Worm (Caenorhabditis elegans) whole organism, late embryonic: ENCODE data around the gene scav-1.

ENCODE experiments used
- C38D4.7 ChIP-seq: fragments of 200-800 bp; sonication (Bioruptor generic); optimal IDR thresholded peaks from 2 replicates; lab custom pipeline; 2018; ENCODE audit warnings: mild to moderate bottlenecking, missing genetic modification characterization, moderate library complexity, missing compliant biosample characterization
- F13H6.1 ChIP-seq: sonication (generic microtip); optimal IDR thresholded peaks from 2 replicates; lab custom pipeline; 2016; ENCODE audit warnings: missing genetic modification characterization, missing compliant biosample characterization
- K02D7.2 ChIP-seq: sonication (generic microtip); optimal IDR thresholded peaks from 2 replicates; lab custom pipeline; 2017; ENCODE audit warnings: mild to moderate bottlenecking, missing genetic modification characterization, missing compliant biosample characterization
- Y22D7AL.16 ChIP-seq: sonication (generic microtip); optimal IDR thresholded peaks from 2 replicates; lab custom pipeline; 2016; ENCODE audit warnings: missing genetic modification characterization, missing compliant biosample characterization
- ahr-1 ChIP-seq: sonication (generic microtip); optimal IDR thresholded peaks from 2 replicates; lab custom pipeline; 2016; ENCODE audit warnings: missing genetic modification characterization, missing compliant biosample characterization
- ama-1 ChIP-seq: fragments of 150-350 bp; optimal IDR thresholded peaks from 2 replicates; lab custom pipeline; 2014
- ceh-18 ChIP-seq: sonication (generic microtip); optimal IDR thresholded peaks from 2 replicates; lab custom pipeline; 2016; ENCODE audit warnings: missing genetic modification characterization, missing compliant biosample characterization
- ceh-34 ChIP-seq: sonication (generic microtip); optimal IDR thresholded peaks from 2 replicates; lab custom pipeline; 2016; ENCODE audit warnings: mild to moderate bottlenecking, missing genetic modification characterization, missing compliant biosample characterization
- ceh-48 ChIP-seq: sonication (generic microtip); optimal IDR thresholded peaks from 2 replicates; lab custom pipeline; 2016; ENCODE audit warnings: missing genetic modification characterization, inconsistent platforms, missing compliant biosample characterization
- ceh-6 ChIP-seq: fragments of 200-800 bp; sonication (Bioruptor generic); optimal IDR thresholded peaks from 2 replicates; lab custom pipeline; 2018; ENCODE audit warnings: mild to moderate bottlenecking, missing genetic modification characterization, missing compliant biosample characterization
- elt-2 ChIP-seq: sonication (generic microtip); optimal IDR thresholded peaks from 2 replicates; lab custom pipeline; 2016; ENCODE audit warnings: missing genetic modification reagents, missing genetic modification characterization, missing compliant biosample characterization
- ets-4 ChIP-seq: sonication (generic microtip); optimal IDR thresholded peaks from 2 replicates; lab custom pipeline; 2016; ENCODE audit warnings: missing genetic modification characterization, missing compliant biosample characterization
- eyg-1 ChIP-seq: sonication (generic microtip); optimal IDR thresholded peaks from 2 replicates; lab custom pipeline; 2016; ENCODE audit warnings: missing genotype, missing genetic modification characterization, missing compliant biosample characterization
- fax-1 ChIP-seq: sonication (generic microtip); optimal IDR thresholded peaks from 2 replicates; lab custom pipeline; 2016; ENCODE audit warnings: missing genotype, missing genetic modification characterization, missing compliant biosample characterization
- fkh-6 ChIP-seq: sonication (generic microtip); optimal IDR thresholded peaks from 2 replicates; lab custom pipeline; 2016; ENCODE audit warnings: missing genetic modification characterization, missing compliant biosample characterization
- hlh-13 ChIP-seq: fragments of 200-800 bp; sonication (Bioruptor generic); optimal IDR thresholded peaks from 2 replicates; lab custom pipeline; 2018; ENCODE audit warnings: mild to moderate bottlenecking, missing genetic modification characterization, missing compliant biosample characterization
- hlh-30 ChIP-seq: sonication (generic microtip); optimal IDR thresholded peaks from 2 replicates; lab custom pipeline; 2017; ENCODE audit warnings: antibody characterized with exemption, missing genetic modification characterization, missing compliant biosample characterization; ENCODE audit not compliant: insufficient read depth
- hlh-6 ChIP-seq: sonication (generic microtip); optimal IDR thresholded peaks from 2 replicates; lab custom pipeline; 2016; ENCODE audit warnings: missing genotype, missing genetic modification characterization, missing compliant biosample characterization
- lim-6 ChIP-seq: sonication (generic microtip); optimal IDR thresholded peaks from 2 replicates; lab custom pipeline; 2016; ENCODE audit warnings: missing genetic modification characterization, missing compliant biosample characterization
- madf-2 ChIP-seq: sonication (generic microtip); optimal IDR thresholded peaks from 2 replicates; lab custom pipeline; 2017; ENCODE audit warnings: missing genetic modification characterization, missing compliant biosample characterization
- nfya-1 ChIP-seq: sonication (generic microtip); optimal IDR thresholded peaks from 2 replicates; lab custom pipeline; 2017; ENCODE audit warnings: missing genetic modification characterization, mild to moderate bottlenecking, missing compliant biosample characterization, antibody characterized with exemption, moderate library complexity
- npax-4 ChIP-seq: sonication (generic microtip); optimal IDR thresholded peaks from 2 replicates; lab custom pipeline; 2016; ENCODE audit warnings: missing genetic modification characterization, missing compliant biosample characterization
- odd-2 ChIP-seq: sonication (generic microtip); optimal IDR thresholded peaks from 2 replicates; lab custom pipeline; 2017; ENCODE audit warnings: antibody characterized with exemption, mild to moderate bottlenecking, missing genetic modification characterization, missing compliant biosample characterization
- pat-9 ChIP-seq: fragments of 200-800 bp; sonication (Bioruptor generic); optimal IDR thresholded peaks from 2 replicates; lab custom pipeline; 2018; ENCODE audit warnings: mild to moderate bottlenecking, missing genetic modification characterization, moderate library complexity, missing compliant biosample characterization
- pax-1 ChIP-seq: fragments of 150-350 bp; optimal IDR thresholded peaks from 2 replicates; lab custom pipeline; 2014; ENCODE audit warnings: missing biosample characterization, missing genetic modification characterization
- pha-4 ChIP-seq: fragments of 150-350 bp; optimal IDR thresholded peaks from 2 replicates; lab custom pipeline; 2018; ENCODE audit warnings: missing biosample characterization, missing genetic modification reagents, missing genetic modification characterization
- pqm-1 ChIP-seq: sonication (generic microtip); optimal IDR thresholded peaks from 2 replicates; lab custom pipeline; 2016; ENCODE audit warnings: missing genetic modification characterization, missing compliant biosample characterization
- pros-1 ChIP-seq: fragments of 150-350 bp; optimal IDR thresholded peaks from 2 replicates; lab custom pipeline; 2014; ENCODE audit warnings: missing biosample characterization, missing genetic modification reagents, missing genetic modification characterization
- ref-2 ChIP-seq: sonication (generic microtip); optimal IDR thresholded peaks from 2 replicates; lab custom pipeline; 2016; ENCODE audit warnings: missing genetic modification characterization, missing compliant biosample characterization
- rnt-1 ChIP-seq: sonication (generic microtip); optimal IDR thresholded peaks from 2 replicates; lab custom pipeline; 2016; ENCODE audit warnings: missing genetic modification characterization, missing compliant biosample characterization
- sox-4 ChIP-seq: sonication (generic microtip); optimal IDR thresholded peaks from 2 replicates; lab custom pipeline; 2017; ENCODE audit warnings: mild to moderate bottlenecking, missing genetic modification characterization, inconsistent platforms, missing compliant biosample characterization
- syd-9 ChIP-seq: sonication (generic microtip); optimal IDR thresholded peaks from 2 replicates; lab custom pipeline; 2016; ENCODE audit warnings: mild to moderate bottlenecking, missing genetic modification characterization, moderate library complexity, missing compliant biosample characterization
- ttx-3 ChIP-seq: sonication (generic microtip); optimal IDR thresholded peaks from 2 replicates; lab custom pipeline; 2016; ENCODE audit warnings: missing genetic modification reagents, missing genetic modification characterization, missing compliant biosample characterization
- unc-86 ChIP-seq: sonication (generic microtip); optimal IDR thresholded peaks from 2 replicates; lab custom pipeline; 2016; ENCODE audit warnings: missing genetic modification characterization, missing compliant biosample characterization
- zip-5 ChIP-seq: sonication (generic microtip); optimal IDR thresholded peaks from 2 replicates; lab custom pipeline; 2016; ENCODE audit warnings: missing genetic modification characterization, missing compliant biosample characterization
- ztf-16 ChIP-seq: sonication (generic microtip); optimal IDR thresholded peaks from 2 replicates; lab custom pipeline; 2017; ENCODE audit warnings: missing genetic modification characterization, missing compliant biosample characterization

The scav-1 gene

DNA sequence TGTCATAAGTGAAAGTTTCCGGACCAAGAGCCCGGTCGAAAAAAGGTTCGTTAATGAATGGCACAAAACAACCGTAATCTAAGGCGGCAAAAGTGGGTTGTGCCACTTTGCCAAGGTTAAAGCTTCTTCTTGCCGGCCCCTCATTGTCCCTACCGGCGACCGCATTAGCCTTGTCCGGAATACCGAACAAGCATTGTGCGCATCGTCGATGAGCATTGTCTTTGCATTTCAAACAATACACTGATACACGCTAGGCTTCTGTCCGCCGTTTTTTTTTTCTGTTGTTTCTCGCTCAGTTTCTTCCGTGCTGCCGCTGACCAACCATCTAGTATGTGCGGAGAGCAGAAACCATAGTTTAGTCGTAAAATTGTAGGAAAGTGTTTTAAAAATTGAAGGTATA, 3.1 kb downstream of the scav-1 start, which contains the start of gene C03F11.2:
TSS of gene C03F11.2 (minus strand) at position 101 of the 400 bp plus-strand sequence.
- TF ChIP-seq K02D7.2 (tag; lab: Kevin White, UChicago) (no peak), pha-4 (tag; lab: Kevin White, UChicago) (no peak), lim-6 (no peak), odd-2 (no peak), ceh-18 (tag; lab: Kevin White, UChicago) (no peak), rnt-1 (tag; lab: Kevin White, UChicago) (no peak), pros-1 (no peak), sox-4 (no peak), syd-9 (tag; lab: Kevin White, UChicago) (no peak), ceh-34 (tag; lab: Kevin White, UChicago) (no peak), Y22D7AL.16 (tag; lab: Kevin White, UChicago) (no peak), elt-2 (no peak), ets-4 (tag; lab: Kevin White, UChicago) (no peak)

DNA sequence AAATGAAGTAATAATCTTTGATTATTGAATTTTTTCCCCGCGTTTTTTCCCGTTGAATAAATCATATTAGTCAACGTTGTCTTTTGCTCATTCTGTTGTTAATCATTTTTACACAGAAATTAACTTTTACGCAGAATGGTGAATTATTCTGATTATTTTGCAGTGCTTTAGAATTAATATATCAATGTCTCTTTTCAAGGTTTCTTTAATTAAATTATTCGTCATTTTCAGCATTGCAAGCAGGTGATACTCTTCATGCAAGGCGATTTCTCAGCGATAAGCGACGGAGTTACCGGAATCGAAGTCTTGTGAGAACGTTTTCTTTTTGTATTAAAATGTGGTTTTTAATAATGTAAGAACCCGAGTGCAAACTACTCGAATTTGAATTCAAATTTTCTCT, 12.8 kb downstream of the scav-1 start:
- TF ChIP-seq fax-1 (no peak), hlh-6 (no peak), ceh-34 (tag; lab: Kevin White, UChicago) (no peak), ceh-6 (GFP tag; lab: Kevin White, UChicago) (no peak), ref-2 (no peak), nfya-1 (tag; lab: Kevin White, UChicago) (no peak), eyg-1 (no peak), pax-1 (tag; lab: Kevin White, UChicago) (no peak), ahr-1 (tag; lab: Kevin White, UChicago) (no peak)

DNA sequence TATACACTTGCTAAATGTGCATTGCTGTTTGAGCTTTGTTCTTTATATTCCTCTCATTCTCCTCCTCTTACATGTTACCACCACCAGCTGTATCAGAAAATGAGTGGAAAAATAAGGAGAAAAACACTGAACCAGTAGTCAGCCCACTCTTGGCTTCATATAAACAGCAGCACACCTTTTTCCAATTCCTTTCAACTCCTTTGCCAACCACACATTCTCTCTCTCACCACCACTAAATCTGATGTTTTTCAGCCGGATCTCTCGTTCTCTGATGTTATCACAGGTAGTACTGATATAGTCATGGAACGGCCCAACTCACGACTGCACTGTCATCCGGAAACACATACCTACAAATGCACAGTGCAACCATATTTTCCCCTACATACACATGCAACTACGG, 13.8 kb downstream of the scav-1 start, which contains the start of gene kcnl-3:
TSS of gene kcnl-3 (plus strand) at position 301 of the 400 bp plus-strand sequence.
- TF ChIP-seq ref-2 (no peak), zip-5 (tag; lab: Kevin White, UChicago) (no peak), nfya-1 (tag; lab: Kevin White, UChicago) (no peak)

DNA sequence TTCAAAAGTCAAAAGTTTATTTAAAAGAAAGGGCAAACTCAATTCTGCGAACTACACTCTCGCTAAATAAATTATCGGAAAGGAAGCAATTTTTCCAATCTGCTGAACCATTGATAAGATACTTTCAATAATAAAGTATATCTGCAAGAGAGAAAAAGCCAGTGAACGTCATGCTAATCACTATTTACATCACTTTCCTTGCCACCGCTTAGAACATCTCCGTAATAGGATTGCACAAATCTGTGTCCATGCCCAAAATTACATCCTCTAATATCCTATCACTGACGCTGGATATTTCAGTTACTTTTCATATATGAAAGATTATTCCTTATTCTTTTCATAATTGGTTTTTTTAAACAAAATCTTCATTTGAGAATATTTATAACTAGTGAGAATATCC, 17.6 kb downstream of the scav-1 start:
- TF ChIP-seq ceh-18 (tag; lab: Kevin White, UChicago): no peak
- TF ChIP-seq rnt-1 (tag; lab: Kevin White, UChicago): no peak
- no peak for TF ChIP-seq pat-9
- no peak for TF ChIP-seq hlh-6
- TF ChIP-seq unc-86 (tag; lab: Kevin White, UChicago): no peak
- TF ChIP-seq hlh-30 (tag; lab: Kevin White, UChicago): no peak
- TF ChIP-seq fkh-6: no peak
- no peak for TF ChIP-seq syd-9 (tag; lab: Kevin White, UChicago)
- TF ChIP-seq ets-4 (tag; lab: Kevin White, UChicago): no peak
- TF ChIP-seq sox-4: no peak
- no peak for TF ChIP-seq npax-4 (tag; lab: Kevin White, UChicago)
- TF ChIP-seq F13H6.1 (tag; lab: Kevin White, UChicago): no peak
- no peak for TF ChIP-seq pqm-1 (tag; lab: Kevin White, UChicago)
- no peak for TF ChIP-seq ceh-48
- no peak for TF ChIP-seq ttx-3 (tag; lab: Kevin White, UChicago)
- no peak for TF ChIP-seq hlh-13 (GFP tag; lab: Kevin White, UChicago)
- TF ChIP-seq ceh-6 (GFP tag; lab: Kevin White, UChicago): no peak
- TF ChIP-seq ama-1 (lab: Kevin White, UChicago): no peak

DNA sequence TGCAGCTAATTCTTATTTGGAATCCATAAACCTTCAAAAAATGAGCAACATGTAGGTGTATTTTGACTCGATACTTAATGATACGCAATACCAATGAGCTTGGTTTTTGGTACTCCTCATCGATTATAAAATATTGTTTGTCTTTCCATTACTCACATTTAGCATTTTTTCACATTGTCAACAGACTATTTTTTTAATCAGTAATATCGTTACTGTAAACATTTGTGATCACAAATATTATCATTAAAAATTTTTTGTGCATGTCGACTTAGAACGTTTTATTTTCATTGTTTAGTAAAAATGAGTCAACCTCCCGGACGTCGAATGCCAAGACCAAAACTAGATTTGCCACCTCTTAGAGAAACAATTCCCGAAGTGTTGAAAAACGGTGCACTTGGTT, 23.1 kb downstream of the scav-1 start, which contains the start of gene sek-5:
TSS of gene sek-5 (plus strand) at position 301 of the 400 bp plus-strand sequence.
- TF ChIP-seq C38D4.7 (GFP tag; lab: Kevin White, UChicago): no peak
- no peak for TF ChIP-seq madf-2
- no peak for TF ChIP-seq ttx-3 (tag; lab: Kevin White, UChicago)
- no peak for TF ChIP-seq ztf-16 (tag; lab: Kevin White, UChicago)
